Worm (Caenorhabditis elegans): Measurements from ENCODE around the gene dap-3.
A peak's percentile ranks its signal among the peaks of the same experiment; 100 is the strongest.

Gene dap-3

ce11 chrII:10555484-10556075 lies 25.4 kb upstream of the dap-3 start (continued):
- TF ChIP-seq unc-62 (GFP tag; optimal IDR thresholded peaks at IDR 0.05) = peak; percentile 16
- no peak for TF ChIP-seq xnd-1 (tag; optimal IDR thresholded peaks at IDR 0.05)
- TF ChIP-seq die-1 (tag; optimal IDR thresholded peaks at IDR 0.05) = no peak
- peak in 1 of 2 experiments; percentile 19 for TF ChIP-seq let-607 (tag; optimal IDR thresholded peaks at IDR 0.05)
- 0 out of 2 replicates have a peak, but pooled peaks have one; percentile 37 for TF ChIP-seq lin-26 (GFP tag; IDR thresholded peaks at IDR 0.05)
- TF ChIP-seq D2030.7 (GFP tag; IDR thresholded peaks at IDR 0.05) = no peak
- TF ChIP-seq nhr-80 (tag; optimal IDR thresholded peaks at IDR 0.05) = peak; percentile 72
- TF ChIP-seq efl-1 (GFP tag; optimal IDR thresholded peaks at IDR 0.05) = no peak
- no peak for TF ChIP-seq Y79H2A.3 (GFP tag; conservative IDR thresholded peaks at IDR 0.05)
- TF ChIP-seq ceh-58 (GFP tag; IDR thresholded peaks at IDR 0.05) = no peak
- no peak for TF ChIP-seq nfya-1 (tag; optimal IDR thresholded peaks at IDR 0.05; ENCODE audit: borderline replicate concordance, insufficient read depth)
- peak; percentile 15 for TF ChIP-seq gei-17 (GFP tag; optimal IDR thresholded peaks at IDR 0.05)
- no peak for TF ChIP-seq ceh-91 (GFP tag; IDR thresholded peaks at IDR 0.05)
- TF ChIP-seq F33H1.4 (GFP tag; IDR thresholded peaks at IDR 0.05) = peak; percentile 7; the same call in 1 of the 2 replicates
- TF ChIP-seq ztf-25 (GFP tag; IDR thresholded peaks at IDR 0.05) = no peak

ce11 chrII:10556550-10557205 lies 24.3 kb upstream of the dap-3 start:
- TF ChIP-seq ets-4 (GFP tag; optimal IDR thresholded peaks at IDR 0.05) (peak; percentile 38), bed-2 (GFP tag; IDR thresholded peaks at IDR 0.05) (no peak), F23B12.7 (tag; optimal IDR thresholded peaks at IDR 0.05; ENCODE audit: insufficient read depth) (no peak), ama-1 (optimal IDR thresholded peaks at IDR 0.05) (peak; percentile 87), ama-1 (GFP tag; optimal IDR thresholded peaks at IDR 0.05) (no peak), B0336.3 (GFP tag; IDR thresholded peaks at IDR 0.05) (peak; percentile 39; the same call in 1 of the 2 replicates), egl-44 (GFP tag; IDR thresholded peaks at IDR 0.05) (0 out of 2 replicates have a peak, but pooled peaks have one; percentile 11), die-1 (tag; optimal IDR thresholded peaks at IDR 0.05) (no peak), snpc-3.4 (tag; optimal IDR thresholded peaks at IDR 0.05) (no peak), let-607 (tag; optimal IDR thresholded peaks at IDR 0.05) (peak; percentile 18 to 50), ztf-3 (GFP tag; optimal IDR thresholded peaks at IDR 0.05) (no peak), nhr-80 (tag; optimal IDR thresholded peaks at IDR 0.05) (peak; percentile 74), F33H1.4 (GFP tag; IDR thresholded peaks at IDR 0.05) (no peak), bed-1 (GFP tag; IDR thresholded peaks at IDR 0.05) (0 out of 2 replicates have a peak, but pooled peaks have one; percentile 41), ceh-27 (GFP tag; optimal IDR thresholded peaks at IDR 0.05) (no peak), Y56A3A.18 (GFP tag; IDR thresholded peaks at IDR 0.05) (no peak), hsf-1 (GFP tag; IDR thresholded peaks at IDR 0.05) (0 out of 2 replicates have a peak, but pooled peaks have one; percentile 54), zfh-2 (GFP tag; conservative IDR thresholded peaks at IDR 0.05) (peak; percentile 59; the same call in 1 of the 2 replicates), snpc-1.1 (tag; optimal IDR thresholded peaks at IDR 0.05; ENCODE audit: insufficient read depth) (no peak), chd-7 (tag; optimal IDR thresholded peaks at IDR 0.05) (peak; percentile 14)

ce11 chrII:10557206-10557574 lies 23.7 kb upstream of the dap-3 start:
- TF ChIP-seq hrde-1 (tag; optimal IDR thresholded peaks at IDR 0.05; ENCODE audit: borderline replicate concordance) (no peak), snpc-1.3 (tag; optimal IDR thresholded peaks at IDR 0.05; ENCODE audit: insufficient read depth) (no peak), Y53G8AR.9 (GFP tag; conservative IDR thresholded peaks at IDR 0.05) (no peak), nhr-80 (tag; optimal IDR thresholded peaks at IDR 0.05) (peak; percentile 22), attf-3 (GFP tag; conservative IDR thresholded peaks at IDR 0.05) (no peak), F52B5.7 (tag; optimal IDR thresholded peaks at IDR 0.05) (no peak), K11D2.4 (GFP tag; IDR thresholded peaks at IDR 0.05) (no peak), rcor-1 (GFP tag; IDR thresholded peaks at IDR 0.05) (0 out of 2 replicates have a peak, but pooled peaks have one; percentile 15), egl-44 (GFP tag; IDR thresholded peaks at IDR 0.05) (0 out of 2 replicates have a peak, but pooled peaks have one; percentile 48), nfyb-1 (GFP tag; IDR thresholded peaks at IDR 0.05) (0 out of 2 replicates have a peak, but pooled peaks have one; percentile 6), pbrm-1 (GFP tag; IDR thresholded peaks at IDR 0.05) (no peak), ZK185.1 (tag; optimal IDR thresholded peaks at IDR 0.05; ENCODE audit: poor library complexity, severe bottlenecking) (no peak), lin-40 (tag; optimal IDR thresholded peaks at IDR 0.05) (peak; percentile 25)
